Worm (Caenorhabditis elegans): ENCODE results near the gene gegf-1.
"Not testable (repeated sequence)": the region's sequence is repeated elsewhere in the genome, so short reads cannot be mapped to it uniquely, and the experiment has no call there.

gegf-1 gene

ce11 chrIV:128525-128924 is 29.2 kb downstream of the gegf-1 start:
- TF ChIP-seq dao-5 (tag; optimal IDR thresholded peaks at IDR 0.05) (no peak), W03F9.2 (tag; optimal IDR thresholded peaks at IDR 0.05) (no peak), him-1 (tag; optimal IDR thresholded peaks at IDR 0.05) (no peak)

ce11 chrIV:125881-126781 is 31.6 kb downstream of the gegf-1 start, which contains the start of the genes grld-1 and cox-6C:
grld-1 (minus strand) TSS chrIV:125931.
cox-6C (plus strand) TSS chrIV:126731.
- TF ChIP-seq him-1 (tag; optimal IDR thresholded peaks at IDR 0.05) (no peak), W03F9.2 (tag; optimal IDR thresholded peaks at IDR 0.05) (peak; percentile 82), dao-5 (tag; optimal IDR thresholded peaks at IDR 0.05) (no peak)

- TF ChIP-seq W03F9.2 (tag; optimal IDR thresholded peaks at IDR 0.05) (no peak), dao-5 (tag; optimal IDR thresholded peaks at IDR 0.05) (no peak), him-1 (tag; optimal IDR thresholded peaks at IDR 0.05) (no peak)
Measured at ce11 chrIV:121607-122006, 36.1 kb downstream of the gegf-1 start, which contains the start of gene tut-1. tut-1 (minus strand) TSS chrIV:121707.

- no peak for TF ChIP-seq W03F9.2 (tag; optimal IDR thresholded peaks at IDR 0.05)
- TF ChIP-seq him-1 (tag; optimal IDR thresholded peaks at IDR 0.05): no peak
- TF ChIP-seq dao-5 (tag; optimal IDR thresholded peaks at IDR 0.05): no peak
Measured at ce11 chrIV:119792-120191, 37.9 kb downstream of the gegf-1 start.

- TF ChIP-seq W03F9.2 (tag; optimal IDR thresholded peaks at IDR 0.05) (no peak), dao-5 (tag; optimal IDR thresholded peaks at IDR 0.05) (no peak), him-1 (tag; optimal IDR thresholded peaks at IDR 0.05) (no peak)
Measured at ce11 chrIV:118786-119185, 38.9 kb downstream of the gegf-1 start.

ce11 chrIV:111377-111776 is 46.3 kb downstream of the gegf-1 start, which contains the start of gene F29C4.4:
F29C4.4 (plus strand) TSS chrIV:111677.
- not testable (repeated sequence) for TF ChIP-seq him-1, W03F9.2, dao-5 (tag; optimal IDR thresholded peaks at IDR 0.05)

- TF ChIP-seq W03F9.2 (tag; optimal IDR thresholded peaks at IDR 0.05) (no peak), dao-5 (tag; optimal IDR thresholded peaks at IDR 0.05) (no peak), him-1 (tag; optimal IDR thresholded peaks at IDR 0.05) (no peak)
Measured at ce11 chrIV:109307-109706, 48.4 kb downstream of the gegf-1 start, which contains the start of gene B0545.4. B0545.4 (minus strand) TSS chrIV:109407.
